Fruit fly (Drosophila melanogaster): Measurements from ENCODE around the gene CG18789.

dm6 chr2L:12004211-12004979 lies 9.2 kb upstream of the CG18789 start:
- TF ChIP-seq CG17385 (GFP tag; optimal IDR thresholded peaks at IDR 0.05) (peak; percentile 91), CG17328 (GFP tag; IDR thresholded peaks at IDR 0.05) (no peak), CG32532 (GFP tag; IDR thresholded peaks at IDR 0.05) (no peak), CG14050 (GFP tag; IDR thresholded peaks at IDR 0.05) (no peak), CG13775 (GFP tag; optimal IDR thresholded peaks at IDR 0.05) (peak; percentile 10), bowl (GFP tag; IDR thresholded peaks at IDR 0.05) (no peak), CG7987 (GFP tag; optimal IDR thresholded peaks at IDR 0.05) (peak; percentile 62), Ptx1 (GFP tag; IDR thresholded peaks at IDR 0.05) (no peak), dm (GFP tag; optimal IDR thresholded peaks at IDR 0.05) (no peak), CG1529 (GFP tag; optimal IDR thresholded peaks at IDR 0.05) (peak; percentile 82), zen2 (GFP tag; IDR thresholded peaks at IDR 0.05; ENCODE audit: partially characterized antibody) (no peak)
